In the genomic region with DNA sequence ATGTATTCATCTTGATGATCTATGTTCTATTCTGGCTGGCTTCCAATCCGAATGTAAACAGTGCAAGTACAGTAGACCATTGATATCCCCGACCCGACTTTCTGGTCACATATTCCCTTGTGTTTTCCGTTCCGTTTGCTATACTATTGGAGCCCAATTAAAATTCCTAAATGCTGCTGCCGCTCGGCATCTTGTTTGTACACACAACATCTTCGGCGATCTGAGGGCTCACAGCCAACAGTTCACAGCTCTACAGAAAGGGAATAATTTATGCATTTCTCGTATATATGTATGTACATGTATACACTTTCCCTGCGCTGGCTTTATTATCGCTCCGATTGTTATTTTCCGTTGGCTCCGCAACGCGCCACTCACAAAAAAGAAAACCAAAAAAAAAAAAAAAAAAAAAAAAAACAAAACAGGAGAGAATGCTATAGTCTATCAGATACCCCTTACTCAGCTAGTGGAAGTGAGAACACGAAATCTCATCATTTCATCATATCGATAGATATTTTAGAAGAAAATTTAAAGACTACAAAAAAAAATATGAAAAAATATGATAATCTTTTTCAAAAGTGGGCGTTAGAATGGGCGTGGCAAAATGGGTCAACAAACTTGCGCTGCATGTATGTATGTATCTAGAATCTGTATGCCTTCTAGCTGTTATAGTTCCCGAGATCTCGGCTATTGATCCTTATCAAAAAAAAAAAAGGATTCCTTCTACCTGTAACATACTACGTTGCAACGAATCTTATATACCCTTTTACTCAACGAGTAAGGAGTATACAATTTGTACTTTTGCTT, we compare ENCODE assay signal across 1 fruit fly cellular context.
A peak's percentile ranks its signal among the peaks of the same experiment; 100 is the strongest.
TF ChIP-seq lines count a peak whose summit lies in the region.

No protein-coding gene starts in this region.

TF ChIP-seq in whole organism, embryonic, 481 proteins besides CTCF, POLR2A, EP300 and RAD21 (continued from another document):
- peak; percentile 7 for TF ChIP-seq CG10267 (tag; optimal IDR thresholded peaks at IDR 0.05; lab: Kevin White, UChicago)
- TF ChIP-seq lilli (GFP tag; optimal IDR thresholded peaks at IDR 0.05; lab: Kevin White, UChicago) = no peak
- peak; percentile 12 for TF ChIP-seq CG30431 (GFP tag; optimal IDR thresholded peaks at IDR 0.05; lab: Kevin White, UChicago)
- TF ChIP-seq eve (GFP tag; optimal IDR thresholded peaks at IDR 0.05; lab: Kevin White, UChicago) = peak in 1 of 2 experiments; percentile 56
- no peak for TF ChIP-seq Fer2 (tag; optimal IDR thresholded peaks at IDR 0.05; lab: Kevin White, UChicago)
- TF ChIP-seq Ptx1 (GFP tag; IDR thresholded peaks at IDR 0.05; lab: Robert Waterston, UW) = 0 out of 2 replicates have a peak, but pooled peaks have one; percentile 21
- no peak for TF ChIP-seq pho (GFP tag; optimal IDR thresholded peaks at IDR 0.05; lab: Kevin White, UChicago)
- TF ChIP-seq CG5245 (GFP tag; optimal IDR thresholded peaks at IDR 0.05; lab: Kevin White, UChicago) = no peak
- no peak for TF ChIP-seq h (optimal IDR thresholded peaks at IDR 0.05; lab: Kevin White, UChicago)
- TF ChIP-seq slp2 (GFP tag; optimal IDR thresholded peaks at IDR 0.05; lab: Kevin White, UChicago) = peak; percentile 42
- TF ChIP-seq toy (GFP tag; IDR thresholded peaks at IDR 0.05; lab: Robert Waterston, UW) = no peak
- no peak for TF ChIP-seq CG17568 (GFP tag; optimal IDR thresholded peaks at IDR 0.05; lab: Kevin White, UChicago)
- TF ChIP-seq prd (optimal IDR thresholded peaks at IDR 0.05; lab: Kevin White, UChicago) = no peak
- TF ChIP-seq prd (GFP tag; IDR thresholded peaks at IDR 0.05; lab: Robert Waterston, UW) = peak; percentile 25; the same call in 1 of the 3 replicates
- TF ChIP-seq chn (GFP tag; optimal IDR thresholded peaks at IDR 0.05; lab: Kevin White, UChicago) = peak; percentile 22
- TF ChIP-seq CG2712 (tag; optimal IDR thresholded peaks at IDR 0.05; lab: Kevin White, UChicago) = peak; percentile 65
- TF ChIP-seq sima (GFP tag; optimal IDR thresholded peaks at IDR 0.05; lab: Kevin White, UChicago) = no peak
- peak; percentile 47 for TF ChIP-seq fd96Cb (tag; optimal IDR thresholded peaks at IDR 0.05; lab: Kevin White, UChicago)
- TF ChIP-seq Fer3 (tag; optimal IDR thresholded peaks at IDR 0.05; lab: Kevin White, UChicago) = no peak
- TF ChIP-seq Dll (GFP tag; IDR thresholded peaks at IDR 0.05; lab: Robert Waterston, UW; ENCODE audit: partially characterized antibody) = no peak
- no peak for TF ChIP-seq CG18011 (GFP tag; optimal IDR thresholded peaks at IDR 0.05; lab: Kevin White, UChicago)
- peak; percentile 32 for TF ChIP-seq CG9727 (GFP tag; optimal IDR thresholded peaks at IDR 0.05; lab: Kevin White, UChicago)
- no peak for TF ChIP-seq CG8089 (GFP tag; optimal IDR thresholded peaks at IDR 0.05; lab: Kevin White, UChicago)
- TF ChIP-seq ewg (GFP tag; optimal IDR thresholded peaks at IDR 0.05; lab: Kevin White, UChicago) = peak; percentile 11
- no peak for TF ChIP-seq CG9932 (GFP tag; IDR thresholded peaks at IDR 0.05; lab: Robert Waterston, UW)
- TF ChIP-seq Pdp1 (GFP tag; optimal IDR thresholded peaks at IDR 0.05; lab: Kevin White, UChicago) = peak in 1 of 2 experiments; percentile 6
- TF ChIP-seq CG14014 (GFP tag; IDR thresholded peaks at IDR 0.05; lab: Robert Waterston, UW) = no peak
- TF ChIP-seq CG18262 (tag; optimal IDR thresholded peaks at IDR 0.05; lab: Kevin White, UChicago) = peak; percentile 77
- TF ChIP-seq CG5180 (GFP tag; optimal IDR thresholded peaks at IDR 0.05; lab: Kevin White, UChicago) = peak; percentile 35
- peak; percentile 29 for TF ChIP-seq CG4424 (GFP tag; optimal IDR thresholded peaks at IDR 0.05; lab: Kevin White, UChicago)
- TF ChIP-seq CG9876 (GFP tag; optimal IDR thresholded peaks at IDR 0.05; lab: Kevin White, UChicago) = no peak
- TF ChIP-seq Ada2b (GFP tag; IDR thresholded peaks at IDR 0.05; lab: Robert Waterston, UW) = no peak
- TF ChIP-seq cg (GFP tag; optimal IDR thresholded peaks at IDR 0.05; lab: Kevin White, UChicago) = peak; percentile 27
- peak; percentile 79 for TF ChIP-seq Ets65A (GFP tag; lab: Kevin White, UChicago)
- TF ChIP-seq CG17361 (GFP tag; IDR thresholded peaks at IDR 0.05; lab: Robert Waterston, UW) = peak; percentile 70
- TF ChIP-seq CG7839 (tag; optimal IDR thresholded peaks at IDR 0.05; lab: Kevin White, UChicago) = peak; percentile 36
- no peak for TF ChIP-seq ssp (GFP tag; IDR thresholded peaks at IDR 0.05; lab: Robert Waterston, UW)
- peak; percentile 39 for TF ChIP-seq CG1529 (GFP tag; optimal IDR thresholded peaks at IDR 0.05; lab: Kevin White, UChicago)
- no peak for TF ChIP-seq CG15073 (GFP tag; optimal IDR thresholded peaks at IDR 0.05; lab: Kevin White, UChicago)
- TF ChIP-seq D19B (GFP tag; optimal IDR thresholded peaks at IDR 0.05; lab: Kevin White, UChicago) = peak; percentile 52
- peak; percentile 32 for TF ChIP-seq CG30403 (GFP tag; optimal IDR thresholded peaks at IDR 0.05; lab: Kevin White, UChicago)
- no peak for TF ChIP-seq sob (GFP tag; IDR thresholded peaks at IDR 0.05; lab: Robert Waterston, UW)
- peak; percentile 5 for TF ChIP-seq CG17829 (tag; optimal IDR thresholded peaks at IDR 0.05; lab: Kevin White, UChicago)
- TF ChIP-seq danr (GFP tag; IDR thresholded peaks at IDR 0.05; lab: Robert Waterston, UW) = 0 out of 2 replicates have a peak, but pooled peaks have one; percentile 14
- TF ChIP-seq sqz (GFP tag; optimal IDR thresholded peaks at IDR 0.05; lab: Kevin White, UChicago) = peak; percentile 51
- no peak for TF ChIP-seq zen2 (GFP tag; IDR thresholded peaks at IDR 0.05; lab: Robert Waterston, UW; ENCODE audit: partially characterized antibody)
- peak; percentile 20 for TF ChIP-seq CG12391 (tag; optimal IDR thresholded peaks at IDR 0.05; lab: Kevin White, UChicago)
- no peak for TF ChIP-seq jumu (GFP tag; optimal IDR thresholded peaks at IDR 0.05; lab: Kevin White, UChicago)
- TF ChIP-seq Camta (GFP tag; optimal IDR thresholded peaks at IDR 0.05; lab: Kevin White, UChicago) = peak; percentile 4
- TF ChIP-seq D (optimal IDR thresholded peaks at IDR 0.05; lab: Kevin White, UChicago) = no peak
- peak; percentile 15 for TF ChIP-seq D (GFP tag; optimal IDR thresholded peaks at IDR 0.05; lab: Kevin White, UChicago)
- 0 out of 3 replicates have a peak, but pooled peaks have one; percentile 11 for TF ChIP-seq CG34422 (GFP tag; IDR thresholded peaks at IDR 0.05; lab: Robert Waterston, UW)
- TF ChIP-seq CG4820 (GFP tag; optimal IDR thresholded peaks at IDR 0.05; lab: Kevin White, UChicago) = peak; percentile 34
- peak; percentile 3 for TF ChIP-seq Asciz (GFP tag; optimal IDR thresholded peaks at IDR 0.05; lab: Kevin White, UChicago)
- peak; percentile 13; the same call in 1 of the 2 replicates for TF ChIP-seq E2f1 (GFP tag; IDR thresholded peaks at IDR 0.05; lab: Robert Waterston, UW)
- no peak for TF ChIP-seq H2.0 (GFP tag; IDR thresholded peaks at IDR 0.05; lab: Robert Waterston, UW)
- TF ChIP-seq Blimp-1 (GFP tag; optimal IDR thresholded peaks at IDR 0.05; lab: Kevin White, UChicago) = peak; percentile 60
- peak; percentile 29 for TF ChIP-seq CG14710 (tag; optimal IDR thresholded peaks at IDR 0.05; lab: Kevin White, UChicago)
- no peak for TF ChIP-seq pnt (GFP tag; optimal IDR thresholded peaks at IDR 0.05; lab: Kevin White, UChicago)
- TF ChIP-seq Bdp1 (GFP tag; optimal IDR thresholded peaks at IDR 0.05; lab: Kevin White, UChicago) = no peak
- TF ChIP-seq CG3065 (GFP tag; optimal IDR thresholded peaks at IDR 0.05; lab: Kevin White, UChicago) = peak; percentile 60
- TF ChIP-seq bigmax (GFP tag; optimal IDR thresholded peaks at IDR 0.05; lab: Kevin White, UChicago) = no peak
- no peak for TF ChIP-seq CG31388 (GFP tag; optimal IDR thresholded peaks at IDR 0.05; lab: Kevin White, UChicago)
- TF ChIP-seq CG7987 (GFP tag; optimal IDR thresholded peaks at IDR 0.05; lab: Kevin White, UChicago) = no peak
- TF ChIP-seq CG6689 (GFP tag; IDR thresholded peaks at IDR 0.05; lab: Robert Waterston, UW) = peak; percentile 50; the same call in 1 of the 2 replicates
- peak; percentile 28; the same call in 1 of the 3 replicates for TF ChIP-seq CG7963 (GFP tag; IDR thresholded peaks at IDR 0.05; lab: Robert Waterston, UW; ENCODE audit: partially characterized antibody)
- TF ChIP-seq CG16815 (GFP tag; optimal IDR thresholded peaks at IDR 0.05; lab: Kevin White, UChicago) = peak; percentile 20
- TF ChIP-seq CG9609 (GFP tag; optimal IDR thresholded peaks at IDR 0.05; lab: Kevin White, UChicago) = peak; percentile 16
- TF ChIP-seq az2 (GFP tag; optimal IDR thresholded peaks at IDR 0.05; lab: Kevin White, UChicago) = peak; percentile 14
- TF ChIP-seq CG10431 (GFP tag; optimal IDR thresholded peaks at IDR 0.05; lab: Kevin White, UChicago) = peak; percentile 15
- peak; percentile 63; the same call in 2 of the 3 replicates for TF ChIP-seq z (GFP tag; IDR thresholded peaks at IDR 0.05; lab: Robert Waterston, UW)
- TF ChIP-seq CG12659 (GFP tag; optimal IDR thresholded peaks at IDR 0.05; lab: Kevin White, UChicago) = peak; percentile 4
- peak; percentile 57 for TF ChIP-seq Ssrp (tag; optimal IDR thresholded peaks at IDR 0.05; lab: Kevin White, UChicago)
- TF ChIP-seq gcm2 (GFP tag; optimal IDR thresholded peaks at IDR 0.05; lab: Kevin White, UChicago) = no peak
- no peak for TF ChIP-seq CG13296 (GFP tag; optimal IDR thresholded peaks at IDR 0.05; lab: Kevin White, UChicago)
- TF ChIP-seq CG17359 (tag; optimal IDR thresholded peaks at IDR 0.05; lab: Kevin White, UChicago) = peak; percentile 60
- no peak for TF ChIP-seq YL-1 (GFP tag; optimal IDR thresholded peaks at IDR 0.05; lab: Kevin White, UChicago)
- TF ChIP-seq lmd (GFP tag; IDR thresholded peaks at IDR 0.05; lab: Robert Waterston, UW) = peak; percentile 34; the same call in 1 of the 2 replicates
- TF ChIP-seq unpg (GFP tag; optimal IDR thresholded peaks at IDR 0.05; lab: Kevin White, UChicago) = no peak
- no peak for TF ChIP-seq NfI (GFP tag; optimal IDR thresholded peaks at IDR 0.05; lab: Kevin White, UChicago)
- TF ChIP-seq gcm (GFP tag; optimal IDR thresholded peaks at IDR 0.05; lab: Kevin White, UChicago) = no peak
- TF ChIP-seq pros (GFP tag; optimal IDR thresholded peaks at IDR 0.05; lab: Kevin White, UChicago) = peak; percentile 88
- TF ChIP-seq sc (optimal IDR thresholded peaks at IDR 0.05; lab: Kevin White, UChicago) = no peak
- peak; percentile 17 for TF ChIP-seq sc (GFP tag; optimal IDR thresholded peaks at IDR 0.05; lab: Kevin White, UChicago)
- TF ChIP-seq sd (tag; optimal IDR thresholded peaks at IDR 0.05; lab: Kevin White, UChicago) = peak; percentile 84
- TF ChIP-seq CG10209 (GFP tag; optimal IDR thresholded peaks at IDR 0.05; lab: Kevin White, UChicago) = peak; percentile 28
- TF ChIP-seq CG11093 (GFP tag; IDR thresholded peaks at IDR 0.05; lab: Robert Waterston, UW) = no peak
